Fruit fly (Drosophila melanogaster) whole organism, embryonic: ENCODE data around the gene SmD1.

Source experiments
- Adf1 ChIP-seq: fragments of 200-800 bp; sonication (Bioruptor generic); IDR thresholded peaks from 2 replicates; pipeline ENCODE4 v1.3.6; 2022; ENCODE audit warnings: missing biosample characterization, missing genetic modification characterization
- B-H1 ChIP-seq: fragments of 200-800 bp; sonication (Bioruptor generic); IDR thresholded peaks from 3 replicates; pipeline ENCODE4 v1.3.6; 2022; ENCODE audit warnings: missing biosample characterization, missing genetic modification characterization
- Blimp-1 ChIP-seq: fragments of 200-800 bp; sonication (Bioruptor generic); optimal IDR thresholded peaks from 3 replicates; lab custom pipeline; 2018; ENCODE audit warnings: missing biosample characterization, missing genetic modification characterization, mild to moderate bottlenecking, moderate library complexity, missing genetic modification reagents
- CG11398 ChIP-seq: fragments of 200-800 bp; sonication (Bioruptor generic); optimal IDR thresholded peaks from 2 replicates; lab custom pipeline; 2016; ENCODE audit warnings: missing biosample characterization, missing genetic modification characterization
- CG11504 ChIP-seq: fragments of 200-800 bp; sonication (Bioruptor generic); optimal IDR thresholded peaks from 3 replicates; lab custom pipeline; 2019; ENCODE audit warnings: missing biosample characterization, mild to moderate bottlenecking, missing genetic modification characterization, moderate library complexity
- CG12391 ChIP-seq: fragments of 200-800 bp; sonication (Bioruptor generic); optimal IDR thresholded peaks from 3 replicates; lab custom pipeline; 2018; ENCODE audit warnings: missing biosample characterization, mild to moderate bottlenecking, missing genetic modification characterization, moderate library complexity
- CG13123 ChIP-seq: fragments of 200-800 bp; sonication (Bioruptor generic); optimal IDR thresholded peaks from 2 replicates; lab custom pipeline; 2016; ENCODE audit warnings: missing biosample characterization, missing genetic modification characterization
- CG13287 ChIP-seq: fragments of 200-800 bp; sonication (Bioruptor generic); IDR thresholded peaks from 2 replicates; pipeline ENCODE4 v1.3.6; 2022; ENCODE audit warnings: missing biosample characterization, missing genetic modification characterization; ENCODE audit not compliant: partially characterized antibody
- CG15011 ChIP-seq: fragments of 200-800 bp; sonication (Bioruptor generic); optimal IDR thresholded peaks from 3 replicates; lab custom pipeline; 2018; ENCODE audit warnings: missing biosample characterization, mild to moderate bottlenecking, missing genetic modification characterization
- CG15601 ChIP-seq: fragments of 200-800 bp; sonication (Bioruptor generic); optimal IDR thresholded peaks from 3 replicates; lab custom pipeline; 2019; ENCODE audit warnings: missing biosample characterization, mild to moderate bottlenecking, missing genetic modification characterization, moderate library complexity
- CG17328 ChIP-seq: fragments of 200-800 bp; sonication (Bioruptor generic); IDR thresholded peaks from 2 replicates; pipeline ENCODE4 v1.3.6; 2022; ENCODE audit warnings: missing biosample characterization, missing genetic modification characterization
- CG17359 ChIP-seq: fragments of 200-800 bp; sonication (Bioruptor generic); optimal IDR thresholded peaks from 3 replicates; lab custom pipeline; 2018; ENCODE audit warnings: missing biosample characterization, mild to moderate bottlenecking, missing genetic modification characterization, moderate library complexity
- CG2129 ChIP-seq: fragments of 200-800 bp; sonication (Bioruptor generic); IDR thresholded peaks from 2 replicates; pipeline ENCODE4 v1.3.6; 2022; ENCODE audit warnings: missing biosample characterization, missing genetic modification characterization; ENCODE audit not compliant: partially characterized antibody
- CG2199 ChIP-seq: fragments of 200-800 bp; sonication (Bioruptor generic); IDR thresholded peaks from 3 replicates; pipeline ENCODE4 v1.3.6; 2022; ENCODE audit warnings: missing biosample characterization, missing genetic modification characterization
- CG2678 ChIP-seq: fragments of 200-800 bp; sonication (Bioruptor generic); optimal IDR thresholded peaks from 3 replicates; lab custom pipeline; 2019; ENCODE audit warnings: missing biosample characterization, mild to moderate bottlenecking, missing genetic modification characterization, moderate library complexity
- CG32532 ChIP-seq: fragments of 200-800 bp; sonication (Bioruptor generic); IDR thresholded peaks from 2 replicates; pipeline ENCODE4 v1.3.6; 2022; ENCODE audit warnings: missing biosample characterization, missing genetic modification characterization
- CG32772 ChIP-seq: fragments of 200-800 bp; sonication (Bioruptor generic); IDR thresholded peaks from 2 replicates; pipeline ENCODE4 v1.3.6; 2022; ENCODE audit warnings: missing biosample characterization, missing genetic modification characterization
- CG33557 ChIP-seq: fragments of 200-800 bp; sonication (Bioruptor generic); optimal IDR thresholded peaks from 2 replicates; lab custom pipeline; 2019; ENCODE audit warnings: missing biosample characterization, mild to moderate bottlenecking, missing genetic modification characterization, moderate library complexity
- CG8359 ChIP-seq: fragments of 200-800 bp; sonication (Bioruptor generic); optimal IDR thresholded peaks from 2 replicates; lab custom pipeline; 2017; ENCODE audit warnings: missing biosample characterization, mild to moderate bottlenecking, missing genetic modification characterization, borderline replicate concordance
- CG9876 ChIP-seq: fragments of 200-800 bp; sonication (Bioruptor generic); optimal IDR thresholded peaks from 2 replicates; lab custom pipeline; 2016; ENCODE audit warnings: missing biosample characterization, missing genetic modification characterization
- Dbx ChIP-seq: fragments of 200-800 bp; sonication (Bioruptor generic); IDR thresholded peaks from 3 replicates; pipeline ENCODE4 v1.3.6; 2022; ENCODE audit warnings: missing biosample characterization, missing genetic modification characterization
- Dfd ChIP-seq, 2 experiments: fragments of >200 bp; optimal IDR thresholded peaks; 2 replicates each; lab custom pipeline; 2017; ENCODE audit warnings: missing biosample characterization in 2 of 2, missing genetic modification characterization in 2 of 2
- E2f1 ChIP-seq: fragments of 200-800 bp; sonication (Bioruptor generic); IDR thresholded peaks from 2 replicates; pipeline ENCODE4 v1.3.6; 2022; ENCODE audit warnings: missing biosample characterization, missing genetic modification characterization
- E2f2 ChIP-seq: fragments of 200-800 bp; sonication (Bioruptor generic); IDR thresholded peaks from 2 replicates; pipeline ENCODE4 v1.3.6; 2022; ENCODE audit warnings: missing biosample characterization, missing genetic modification characterization
- Ets65A ChIP-seq: fragments of 200-800 bp; sonication (Bioruptor generic); peaks from one replicate; lab custom pipeline; 2016; ENCODE audit warnings: missing biosample characterization, missing genetic modification characterization
- Ets97D ChIP-seq: fragments of 200-800 bp; sonication (Bioruptor generic); optimal IDR thresholded peaks from 3 replicates; lab custom pipeline; 2016; ENCODE audit warnings: missing biosample characterization, missing genetic modification characterization
- Gug ChIP-seq: fragments of 200-800 bp; sonication (Bioruptor generic); IDR thresholded peaks from 4 replicates; pipeline ENCODE4 v1.3.6; 2022; ENCODE audit warnings: missing biosample characterization, missing genetic modification characterization
- HHEX ChIP-seq: fragments of 200-800 bp; sonication (Bioruptor generic); optimal IDR thresholded peaks from 3 replicates; lab custom pipeline; 2017; ENCODE audit warnings: missing biosample characterization, mild to moderate bottlenecking, missing genetic modification characterization, missing genetic modification reagents
- HLHmδ ChIP-seq: fragments of 200-800 bp; sonication (Bioruptor generic); optimal IDR thresholded peaks from 2 replicates; lab custom pipeline; 2018; ENCODE audit warnings: missing biosample characterization, mild to moderate bottlenecking, missing genetic modification characterization, moderate library complexity
- Hr39 ChIP-seq: fragments of >200 bp; optimal IDR thresholded peaks from 2 replicates; lab custom pipeline; 2017
- MTF-1 ChIP-seq: fragments of 200-800 bp; sonication (Bioruptor generic); optimal IDR thresholded peaks from 2 replicates; lab custom pipeline; 2018; ENCODE audit warnings: missing biosample characterization, mild to moderate bottlenecking, missing genetic modification characterization, borderline replicate concordance
- Opbp ChIP-seq: fragments of 200-800 bp; sonication (Bioruptor generic); IDR thresholded peaks from 3 replicates; pipeline ENCODE4 v1.3.6; 2022; ENCODE audit warnings: missing biosample characterization, missing genetic modification characterization; ENCODE audit not compliant: partially characterized antibody
- Rx ChIP-seq: fragments of 200-800 bp; sonication (Bioruptor generic); IDR thresholded peaks from 2 replicates; pipeline ENCODE4 v1.3.6; 2022; ENCODE audit warnings: missing biosample characterization, missing genetic modification characterization
- Sry-β ChIP-seq: fragments of 200-800 bp; sonication (Bioruptor generic); optimal IDR thresholded peaks from 2 replicates; lab custom pipeline; 2018; ENCODE audit warnings: missing biosample characterization, mild to moderate bottlenecking, missing genetic modification characterization, moderate library complexity
- abd-A ChIP-seq: fragments of 200-800 bp; sonication (Bioruptor generic); optimal IDR thresholded peaks from 3 replicates; lab custom pipeline; 2019; ENCODE audit warnings: missing biosample characterization, mild to moderate bottlenecking, missing genetic modification characterization, moderate library complexity
- ash1 ChIP-seq: fragments of 200-800 bp; sonication (Bioruptor generic); optimal IDR thresholded peaks from 2 replicates; lab custom pipeline; 2018; ENCODE audit warnings: missing biosample characterization, mild to moderate bottlenecking, missing genetic modification characterization
- dati ChIP-seq: fragments of 200-800 bp; sonication (Bioruptor generic); IDR thresholded peaks from 2 replicates; pipeline ENCODE4 v1.3.6; 2022; ENCODE audit warnings: missing biosample characterization, missing genetic modification characterization
- dpn ChIP-seq, 2 experiments: fragments of 200-800 bp; sonication (Bioruptor generic); optimal IDR thresholded peaks; 3 replicates each; lab custom pipeline; 2016; ENCODE audit warnings: missing biosample characterization in 2 of 2, missing genetic modification characterization in 2 of 2
- h ChIP-seq: fragments of >200 bp; optimal IDR thresholded peaks from 2 replicates; lab custom pipeline; 2017
- klu ChIP-seq: fragments of 200-800 bp; sonication (Bioruptor generic); IDR thresholded peaks from 2 replicates; pipeline ENCODE4 v1.3.6; 2022; ENCODE audit warnings: missing biosample characterization, missing genetic modification characterization
- lab ChIP-seq: fragments of 200-800 bp; sonication (Bioruptor generic); optimal IDR thresholded peaks from 3 replicates; lab custom pipeline; 2017; ENCODE audit warnings: missing biosample characterization, missing genetic modification characterization, mild to moderate bottlenecking, moderate library complexity, missing genetic modification reagents
- lmd ChIP-seq: fragments of 200-800 bp; sonication (Bioruptor generic); IDR thresholded peaks from 2 replicates; pipeline ENCODE4 v1.3.6; 2022; ENCODE audit warnings: missing biosample characterization, missing genetic modification characterization
- pan ChIP-seq, 4 experiments: fragments of >200 bp in 3 of 4; fragments of 200-800 bp in 1 of 4; sonication (Bioruptor generic) in 1 of 4; optimal IDR thresholded peaks in 3 of 4; IDR thresholded peaks in 1 of 4; 2 replicates each; pipeline versions ENCODE4 v1.3.6 to Lab custom; 2017 to 2022; ENCODE audit warnings: missing biosample characterization in 2 of 4, missing genetic modification characterization in 2 of 4, mixed read lengths in 1 of 4
- pho ChIP-seq: fragments of 200-800 bp; sonication (Bioruptor generic); optimal IDR thresholded peaks from 2 replicates; lab custom pipeline; 2016; ENCODE audit warnings: missing biosample characterization, missing genetic modification characterization
- pnt ChIP-seq: fragments of 200-800 bp; sonication (Bioruptor generic); optimal IDR thresholded peaks from 3 replicates; lab custom pipeline; 2016; ENCODE audit warnings: missing biosample characterization, missing genetic modification characterization
- sc ChIP-seq, 3 experiments: fragments of >200 bp in 2 of 3; fragments of 200-800 bp in 1 of 3; sonication (Bioruptor generic) in 1 of 3; optimal IDR thresholded peaks; 2 replicates in 2 of 3; 3 replicates in 1 of 3; lab custom pipeline; 2017; ENCODE audit warnings: mild to moderate bottlenecking in 1 of 3, missing biosample characterization in 1 of 3, missing genetic modification characterization in 1 of 3, missing genetic modification reagents in 1 of 3
- yki ChIP-seq: fragments of >200 bp; optimal IDR thresholded peaks from 3 replicates; lab custom pipeline; 2018

Gene SmD1

dm6 chr3L:12749567-12750535 is 15.4 kb upstream of the SmD1 start, which contains the start of the genes Klc and CG10984 (continued):
- TF ChIP-seq MTF-1 (GFP tag; lab: Kevin White, UChicago) = no peak
- TF ChIP-seq Blimp-1 (GFP tag; lab: Kevin White, UChicago) = no peak
- TF ChIP-seq lmd = no peak
- peak; percentile 57 for TF ChIP-seq CG12391
- no peak for TF ChIP-seq pan (optimal IDR thresholded peaks at IDR 0.05; lab: Kevin White, UChicago)
- TF ChIP-seq pan (GFP tag; optimal IDR thresholded peaks at IDR 0.05 in 1 of 2, IDR thresholded peaks at IDR 0.05 in 1 of 2) = peak in 1 of 2 experiments; percentile 79
- TF ChIP-seq h (lab: Kevin White, UChicago) = no peak
- TF ChIP-seq CG2678 (tag; lab: Kevin White, UChicago) = no peak
- peak; percentile 14 for TF ChIP-seq Ets97D (GFP tag; lab: Kevin White, UChicago)
- TF ChIP-seq dpn (GFP tag; optimal IDR thresholded peaks at IDR 0.05; lab: Kevin White, UChicago) = peak; percentile 24 to 57
- no peak for TF ChIP-seq HHEX (GFP tag; lab: Kevin White, UChicago)
- no peak; the same call in 1 of the 2 replicates for TF ChIP-seq CG32532 (GFP tag; lab: Robert Waterston, UW)
- no peak for TF ChIP-seq klu (GFP tag; lab: Robert Waterston, UW)
- peak; percentile 52; the same call in 1 of the 2 replicates for TF ChIP-seq Adf1 (GFP tag; lab: Robert Waterston, UW)
- TF ChIP-seq Dbx (GFP tag; lab: Robert Waterston, UW) = peak; percentile 81; the same call in 2 of the 3 replicates
- no peak; the same call in 1 of the 4 replicates for TF ChIP-seq Gug (GFP tag; lab: Robert Waterston, UW)
- no peak for TF ChIP-seq Dfd (GFP tag; optimal IDR thresholded peaks at IDR 0.05; lab: Kevin White, UChicago)
- no peak for TF ChIP-seq Sry-β
- no peak for TF ChIP-seq CG15601 (tag; lab: Kevin White, UChicago)
- no peak for TF ChIP-seq yki (lab: Kevin White, UChicago)
- no peak for TF ChIP-seq CG13123 (GFP tag; lab: Kevin White, UChicago)
- peak; percentile 78 for TF ChIP-seq CG17359
- peak; percentile 39 for TF ChIP-seq pnt (GFP tag; lab: Kevin White, UChicago)
- no peak for TF ChIP-seq abd-A (tag; lab: Kevin White, UChicago)
- TF ChIP-seq B-H1 (GFP tag; lab: Robert Waterston, UW) = peak; percentile 70
- no peak for TF ChIP-seq CG33557 (GFP tag; lab: Kevin White, UChicago)
- 0 out of 3 replicates have a peak, but pooled peaks have one; percentile 4 for TF ChIP-seq Opbp (GFP tag; lab: Robert Waterston, UW)
- peak; percentile 62; the same call in 1 of the 2 replicates for TF ChIP-seq dati (GFP tag; lab: Robert Waterston, UW)
- TF ChIP-seq ash1 (GFP tag; lab: Kevin White, UChicago) = no peak
- TF ChIP-seq Hr39 (lab: Kevin White, UChicago) = no peak
- TF ChIP-seq HLHmδ (GFP tag; lab: Kevin White, UChicago) = no peak
- TF ChIP-seq CG13287 (GFP tag; lab: Robert Waterston, UW) = no peak
- no peak for TF ChIP-seq CG11504
- no peak for TF ChIP-seq CG2129 (GFP tag; lab: Robert Waterston, UW)
- TF ChIP-seq lab (GFP tag; lab: Kevin White, UChicago) = no peak
- no peak; the same call in 1 of the 2 replicates for TF ChIP-seq CG32772 (GFP tag; lab: Robert Waterston, UW)
- peak; percentile 72 for TF ChIP-seq E2f1 (GFP tag; lab: Robert Waterston, UW)
- TF ChIP-seq Rx (GFP tag; lab: Robert Waterston, UW) = no peak
- no peak for TF ChIP-seq CG9876
- TF ChIP-seq Ets65A (GFP tag; lab: Kevin White, UChicago) = peak; percentile 75
- TF ChIP-seq sc (optimal IDR thresholded peaks at IDR 0.05; lab: Kevin White, UChicago) = no peak
- TF ChIP-seq sc (GFP tag; optimal IDR thresholded peaks at IDR 0.05; lab: Kevin White, UChicago) = no peak
- peak; percentile 48; the same call in 1 of the 2 replicates for TF ChIP-seq E2f2 (GFP tag; lab: Robert Waterston, UW)
- peak; percentile 60 for TF ChIP-seq CG17328 (GFP tag; lab: Robert Waterston, UW)
- no peak for TF ChIP-seq CG8359 (GFP tag; lab: Kevin White, UChicago)
- peak; percentile 50 for TF ChIP-seq pho (GFP tag; lab: Kevin White, UChicago)
- TF ChIP-seq CG15011 (GFP tag; lab: Kevin White, UChicago) = no peak
- TF ChIP-seq CG11398 = peak; percentile 6
- no peak for TF ChIP-seq CG2199 (GFP tag; lab: Robert Waterston, UW)
